Fruit fly (Drosophila melanogaster): Measurements from ENCODE around the gene CG4393.

dm6 chr3R:23336513-23336912 lies 48.1 kb downstream of the CG4393 start:
- TF ChIP-seq CG11294 (GFP tag; IDR thresholded peaks at IDR 0.05) (no peak), Gug (GFP tag; IDR thresholded peaks at IDR 0.05) (no peak), Eip78C (GFP tag) (no peak), pdm3 (GFP tag; optimal IDR thresholded peaks at IDR 0.05) (no peak), Eip75B (GFP tag; optimal IDR thresholded peaks at IDR 0.05) (no peak), CG11762 (GFP tag; optimal IDR thresholded peaks at IDR 0.05; ENCODE audit: insufficient read depth) (no peak)

All from whole organism, prepupa.